Fruit fly (Drosophila melanogaster) whole organism, embryonic: ENCODE data around the gene CG15547.

Source experiments
- Ada2b ChIP-seq: fragments of 200-800 bp; sonication (Bioruptor generic); IDR thresholded peaks from 2 replicates; pipeline ENCODE4 v1.3.6; 2022; ENCODE audit warnings: missing biosample characterization, missing genetic modification characterization
- Blimp-1 ChIP-seq: fragments of 200-800 bp; sonication (Bioruptor generic); optimal IDR thresholded peaks from 3 replicates; lab custom pipeline; 2018; ENCODE audit warnings: missing biosample characterization, missing genetic modification characterization, mild to moderate bottlenecking, moderate library complexity, missing genetic modification reagents
- CG10147 ChIP-seq: fragments of 200-800 bp; sonication (Bioruptor generic); optimal IDR thresholded peaks from 2 replicates; lab custom pipeline; 2019; ENCODE audit warnings: missing biosample characterization, mild to moderate bottlenecking, missing genetic modification characterization, moderate library complexity
- CG12219 ChIP-seq: fragments of 200-800 bp; sonication (Bioruptor generic); optimal IDR thresholded peaks from 3 replicates; lab custom pipeline; 2018; ENCODE audit warnings: missing biosample characterization, mild to moderate bottlenecking, missing genetic modification characterization
- CG12769 ChIP-seq: fragments of 200-800 bp; sonication (Bioruptor generic); optimal IDR thresholded peaks from 2 replicates; lab custom pipeline; 2019; ENCODE audit warnings: missing biosample characterization, mild to moderate bottlenecking, missing genetic modification characterization, moderate library complexity
- CG13775 ChIP-seq: fragments of 200-800 bp; sonication (Bioruptor generic); optimal IDR thresholded peaks from 3 replicates; lab custom pipeline; 2017; ENCODE audit warnings: missing biosample characterization, mild to moderate bottlenecking, missing genetic modification characterization
- CG13894 ChIP-seq: fragments of 200-800 bp; sonication (Bioruptor generic); optimal IDR thresholded peaks from 3 replicates; lab custom pipeline; 2018; ENCODE audit warnings: missing biosample characterization, mild to moderate bottlenecking, missing genetic modification characterization, moderate library complexity
- CG14860 ChIP-seq: fragments of 200-800 bp; sonication (Bioruptor generic); IDR thresholded peaks from 3 replicates; pipeline ENCODE4 v1.3.6; 2022; ENCODE audit warnings: missing biosample characterization, missing genetic modification characterization; ENCODE audit not compliant: partially characterized antibody
- CG14965 ChIP-seq: fragments of 200-800 bp; sonication (Bioruptor generic); optimal IDR thresholded peaks from 2 replicates; lab custom pipeline; 2016; ENCODE audit warnings: missing biosample characterization, missing genetic modification characterization, borderline replicate concordance
- CG17568 ChIP-seq: fragments of 200-800 bp; sonication (Bioruptor generic); optimal IDR thresholded peaks from 2 replicates; lab custom pipeline; 2018; ENCODE audit warnings: missing biosample characterization, mild to moderate bottlenecking, missing genetic modification characterization, moderate library complexity
- CG17912 ChIP-seq: fragments of 200-800 bp; sonication (Bioruptor generic); optimal IDR thresholded peaks from 2 replicates; lab custom pipeline; 2018; ENCODE audit warnings: missing biosample characterization, mild to moderate bottlenecking, missing genetic modification characterization
- CG2678 ChIP-seq: fragments of 200-800 bp; sonication (Bioruptor generic); optimal IDR thresholded peaks from 3 replicates; lab custom pipeline; 2019; ENCODE audit warnings: missing biosample characterization, mild to moderate bottlenecking, missing genetic modification characterization, moderate library complexity
- CG3065 ChIP-seq: fragments of 200-800 bp; sonication (Bioruptor generic); optimal IDR thresholded peaks from 2 replicates; lab custom pipeline; 2016; ENCODE audit warnings: missing biosample characterization, missing genetic modification characterization
- CG31388 ChIP-seq: fragments of 200-800 bp; sonication (Bioruptor generic); optimal IDR thresholded peaks from 2 replicates; lab custom pipeline; 2016; ENCODE audit warnings: missing biosample characterization, missing genetic modification characterization
- CG4617 ChIP-seq: fragments of 200-800 bp; sonication (Bioruptor generic); optimal IDR thresholded peaks from 3 replicates; lab custom pipeline; 2016; ENCODE audit warnings: missing biosample characterization, missing genetic modification characterization, borderline replicate concordance
- CG4820 ChIP-seq: fragments of 200-800 bp; sonication (Bioruptor generic); optimal IDR thresholded peaks from 3 replicates; lab custom pipeline; 2016; ENCODE audit warnings: missing biosample characterization, missing genetic modification characterization
- CG5180 ChIP-seq: fragments of 200-800 bp; sonication (Bioruptor generic); optimal IDR thresholded peaks from 3 replicates; lab custom pipeline; 2017; ENCODE audit warnings: missing biosample characterization, missing genetic modification characterization, mild to moderate bottlenecking, moderate library complexity, missing genetic modification reagents
- CG9876 ChIP-seq: fragments of 200-800 bp; sonication (Bioruptor generic); optimal IDR thresholded peaks from 2 replicates; lab custom pipeline; 2016; ENCODE audit warnings: missing biosample characterization, missing genetic modification characterization
- CG9932 ChIP-seq: fragments of 200-800 bp; sonication (Bioruptor generic); IDR thresholded peaks from 2 replicates; pipeline ENCODE4 v1.3.6; 2022; ENCODE audit warnings: missing biosample characterization, missing genetic modification characterization
- Dfd ChIP-seq, 2 experiments: fragments of >200 bp; optimal IDR thresholded peaks; 2 replicates each; lab custom pipeline; 2017; ENCODE audit warnings: missing biosample characterization in 2 of 2, missing genetic modification characterization in 2 of 2
- Jarid2 ChIP-seq: fragments of 200-800 bp; sonication (Bioruptor generic); optimal IDR thresholded peaks from 3 replicates; lab custom pipeline; 2017; ENCODE audit warnings: mild to moderate bottlenecking, missing biosample characterization, missing genetic modification reagents, missing genetic modification characterization
- MBD-R2 ChIP-seq: fragments of 200-800 bp; sonication (Bioruptor generic); IDR thresholded peaks from 2 replicates; pipeline ENCODE4 v1.3.6; 2022; ENCODE audit warnings: missing biosample characterization, missing genetic modification characterization
- Mad ChIP-seq: fragments of 200-800 bp; sonication (Bioruptor generic); optimal IDR thresholded peaks from 2 replicates; lab custom pipeline; 2016; ENCODE audit warnings: missing biosample characterization, missing genetic modification characterization
- NFAT ChIP-seq: fragments of 200-800 bp; sonication (Bioruptor generic); IDR thresholded peaks from 2 replicates; pipeline ENCODE4 v1.3.6; 2022; ENCODE audit warnings: missing biosample characterization, missing genetic modification characterization
- Nf-YA ChIP-seq: fragments of 200-800 bp; sonication (Bioruptor generic); IDR thresholded peaks from 2 replicates; pipeline ENCODE4 v1.3.6; 2022; ENCODE audit warnings: missing biosample characterization, missing genetic modification characterization
- NfI ChIP-seq: fragments of 200-800 bp; sonication (Bioruptor generic); optimal IDR thresholded peaks from 3 replicates; lab custom pipeline; 2018; ENCODE audit warnings: missing biosample characterization, mild to moderate bottlenecking, missing genetic modification characterization, moderate library complexity
- Ravus ChIP-seq: fragments of 200-800 bp; sonication (Bioruptor generic); IDR thresholded peaks from 2 replicates; pipeline ENCODE4 v1.3.6; 2022; ENCODE audit warnings: missing biosample characterization, missing genetic modification characterization
- Six4 ChIP-seq: fragments of 200-800 bp; sonication (Bioruptor generic); optimal IDR thresholded peaks from 2 replicates; lab custom pipeline; 2016; ENCODE audit warnings: missing biosample characterization, missing genetic modification characterization
- Sox102F ChIP-seq: fragments of 200-800 bp; sonication (Bioruptor generic); optimal IDR thresholded peaks from 2 replicates; lab custom pipeline; 2018; ENCODE audit warnings: missing biosample characterization, mild to moderate bottlenecking, missing genetic modification characterization, moderate library complexity
- Ssrp ChIP-seq: fragments of 200-800 bp; sonication (Bioruptor generic); optimal IDR thresholded peaks from 2 replicates; lab custom pipeline; 2018; ENCODE audit warnings: missing biosample characterization, mild to moderate bottlenecking, missing genetic modification characterization, moderate library complexity
- abd-A ChIP-seq: fragments of 200-800 bp; sonication (Bioruptor generic); optimal IDR thresholded peaks from 3 replicates; lab custom pipeline; 2019; ENCODE audit warnings: missing biosample characterization, mild to moderate bottlenecking, missing genetic modification characterization, moderate library complexity
- ac ChIP-seq: fragments of 200-800 bp; sonication (Bioruptor generic); optimal IDR thresholded peaks from 3 replicates; lab custom pipeline; 2017; ENCODE audit warnings: missing biosample characterization, mild to moderate bottlenecking, missing genetic modification characterization
- ap ChIP-seq: fragments of 200-800 bp; sonication (Bioruptor generic); IDR thresholded peaks from 2 replicates; pipeline ENCODE4 v1.3.6; 2022; ENCODE audit warnings: missing biosample characterization, missing genetic modification characterization
- ase ChIP-seq: fragments of 200-800 bp; sonication (Bioruptor generic); IDR thresholded peaks from 3 replicates; pipeline ENCODE4 v1.3.6; 2022; ENCODE audit warnings: missing biosample characterization, missing genetic modification characterization
- bab2 ChIP-seq: fragments of 200-800 bp; sonication (Bioruptor generic); optimal IDR thresholded peaks from 2 replicates; lab custom pipeline; 2016; ENCODE audit warnings: missing biosample characterization, missing genetic modification characterization
- btn ChIP-seq: fragments of 200-800 bp; sonication (Bioruptor generic); optimal IDR thresholded peaks from 2 replicates; lab custom pipeline; 2016; ENCODE audit warnings: missing biosample characterization, missing genetic modification characterization
- dati ChIP-seq: fragments of 200-800 bp; sonication (Bioruptor generic); IDR thresholded peaks from 2 replicates; pipeline ENCODE4 v1.3.6; 2022; ENCODE audit warnings: missing biosample characterization, missing genetic modification characterization
- esg ChIP-seq: fragments of 200-800 bp; sonication (Bioruptor generic); conservative IDR thresholded peaks from 2 replicates; pipeline ENCODE4 v1.3.6; 2022; ENCODE audit warnings: missing biosample characterization, missing genetic modification characterization
- fd3F ChIP-seq: fragments of 200-800 bp; sonication (Bioruptor generic); optimal IDR thresholded peaks from 2 replicates; lab custom pipeline; 2018; ENCODE audit warnings: missing biosample characterization, mild to moderate bottlenecking, missing genetic modification characterization, moderate library complexity
- fd96Cb ChIP-seq: fragments of 200-800 bp; sonication (Bioruptor generic); optimal IDR thresholded peaks from 2 replicates; lab custom pipeline; 2018; ENCODE audit warnings: missing biosample characterization, mild to moderate bottlenecking, missing genetic modification characterization, moderate library complexity
- gsb-n ChIP-seq: fragments of 200-800 bp; sonication (Bioruptor generic); optimal IDR thresholded peaks from 3 replicates; lab custom pipeline; 2018; ENCODE audit warnings: missing biosample characterization, mild to moderate bottlenecking, missing genetic modification characterization
- hbn ChIP-seq: fragments of 200-800 bp; sonication (Bioruptor generic); IDR thresholded peaks from 2 replicates; pipeline ENCODE4 v1.3.6; 2022; ENCODE audit warnings: missing biosample characterization, missing genetic modification characterization; ENCODE audit not compliant: partially characterized antibody
- knrl ChIP-seq: fragments of 200-800 bp; sonication (Bioruptor generic); IDR thresholded peaks from 3 replicates; pipeline ENCODE4 v1.3.6; 2022; ENCODE audit warnings: missing biosample characterization, missing genetic modification characterization; ENCODE audit not compliant: partially characterized antibody
- lmd ChIP-seq: fragments of 200-800 bp; sonication (Bioruptor generic); IDR thresholded peaks from 2 replicates; pipeline ENCODE4 v1.3.6; 2022; ENCODE audit warnings: missing biosample characterization, missing genetic modification characterization
- peb ChIP-seq: fragments of 200-800 bp; sonication (Bioruptor generic); IDR thresholded peaks from 2 replicates; pipeline ENCODE4 v1.3.6; 2022; ENCODE audit warnings: missing biosample characterization, missing genetic modification characterization
- pzg ChIP-seq: fragments of 200-800 bp; sonication (Bioruptor generic); optimal IDR thresholded peaks from 3 replicates; lab custom pipeline; 2018; ENCODE audit warnings: missing biosample characterization, mild to moderate bottlenecking, missing genetic modification characterization, moderate library complexity
- slbo ChIP-seq: fragments of 200-800 bp; sonication (Bioruptor generic); IDR thresholded peaks from 2 replicates; pipeline ENCODE4 v1.3.6; 2022; ENCODE audit warnings: missing biosample characterization, missing genetic modification characterization
- toy ChIP-seq: fragments of 200-800 bp; sonication (Bioruptor generic); IDR thresholded peaks from 2 replicates; pipeline ENCODE4 v1.3.6; 2022; ENCODE audit warnings: missing biosample characterization, missing genetic modification characterization
- usp ChIP-seq: fragments of >200 bp; optimal IDR thresholded peaks from 2 replicates; lab custom pipeline; 2017; ENCODE audit warnings: missing biosample characterization, missing genetic modification characterization
- wek ChIP-seq: fragments of 200-800 bp; sonication (Bioruptor generic); optimal IDR thresholded peaks from 3 replicates; lab custom pipeline; 2018; ENCODE audit warnings: missing biosample characterization, mild to moderate bottlenecking, missing genetic modification characterization, moderate library complexity
- zfh1 ChIP-seq: fragments of 200-800 bp; sonication (Bioruptor generic); IDR thresholded peaks from 3 replicates; pipeline ENCODE4 v1.3.6; 2022; ENCODE audit warnings: missing biosample characterization, missing genetic modification characterization

Gene CG15547

dm6 chr3R:30912402-30912801, 29.1 kb upstream of the CG15547 start, which contains the start of gene Ptx1 (continued):
- TF ChIP-seq zfh1 (GFP tag; lab: Robert Waterston, UW) (peak; percentile 60; the same call in 2 of the 3 replicates), CG13775 (no peak), CG4820 (GFP tag; lab: Kevin White, UChicago) (no peak), NfI (GFP tag; lab: Kevin White, UChicago) (no peak), CG3065 (GFP tag; lab: Kevin White, UChicago) (no peak), NFAT (GFP tag; lab: Robert Waterston, UW) (no peak), CG12769 (tag; lab: Kevin White, UChicago) (no peak), hbn (peak; percentile 44; the same call in 1 of the 2 replicates), usp (no peak), ac (GFP tag; lab: Kevin White, UChicago) (no peak), wek (GFP tag; lab: Kevin White, UChicago) (no peak), toy (GFP tag; lab: Robert Waterston, UW) (no peak), abd-A (tag; lab: Kevin White, UChicago) (peak; percentile 16), esg (no peak), dati (GFP tag; lab: Robert Waterston, UW) (no peak), MBD-R2 (no peak), peb (no peak), Ssrp (no peak), CG13894 (no peak), slbo (GFP tag; lab: Robert Waterston, UW) (peak; percentile 4; the same call in 1 of the 2 replicates), CG9876 (GFP tag; lab: Kevin White, UChicago) (peak; percentile 9), Blimp-1 (no peak), CG17912 (no peak), CG5180 (GFP tag; lab: Kevin White, UChicago) (no peak), CG4617 (GFP tag; lab: Kevin White, UChicago) (no peak), CG10147 (GFP tag; lab: Kevin White, UChicago) (no peak), ap (GFP tag; lab: Robert Waterston, UW) (no peak), fd96Cb (tag; lab: Kevin White, UChicago) (no peak), gsb-n (tag; lab: Kevin White, UChicago) (peak; percentile 29), Nf-YA (GFP tag; lab: Robert Waterston, UW) (peak; percentile 92), Sox102F (no peak), Ravus (GFP tag; lab: Robert Waterston, UW) (no peak), CG12219 (GFP tag; lab: Kevin White, UChicago) (no peak), CG17568 (GFP tag; lab: Kevin White, UChicago) (no peak), CG14965 (GFP tag; lab: Kevin White, UChicago) (no peak), CG2678 (tag; lab: Kevin White, UChicago) (no peak), bab2 (GFP tag; lab: Kevin White, UChicago) (no peak), ase (no peak), lmd (no peak), Dfd (GFP tag; optimal IDR thresholded peaks at IDR 0.05; lab: Kevin White, UChicago) (no peak), pzg (GFP tag; lab: Kevin White, UChicago) (no peak), Six4 (no peak), btn (GFP tag; lab: Kevin White, UChicago) (no peak), Jarid2 (GFP tag; lab: Kevin White, UChicago) (peak; percentile 84), CG31388 (GFP tag; lab: Kevin White, UChicago) (no peak), Ada2b (no peak), knrl (peak; percentile 55; the same call in 2 of the 3 replicates), Mad (no peak), CG9932 (no peak), CG14860 (GFP tag; lab: Robert Waterston, UW) (peak; percentile 40; the same call in 1 of the 3 replicates), fd3F (GFP tag; lab: Kevin White, UChicago) (no peak)
